Fruit fly (Drosophila melanogaster) whole organism, embryonic: ENCODE data around the gene Mco4.
A peak's percentile ranks its signal among the peaks of the same experiment; 100 is the strongest.

Source experiments
- BtbVII ChIP-seq: fragments of 200-800 bp; sonication (Bioruptor generic); optimal IDR thresholded peaks from 3 replicates; lab custom pipeline; 2017; ENCODE audit warnings: missing biosample characterization, mild to moderate bottlenecking, missing genetic modification characterization
- CG10431 ChIP-seq: fragments of 200-800 bp; sonication (Bioruptor generic); optimal IDR thresholded peaks from 3 replicates; lab custom pipeline; 2018; ENCODE audit warnings: missing biosample characterization, mild to moderate bottlenecking, missing genetic modification characterization
- CG10565 ChIP-seq: fragments of 200-800 bp; sonication (Bioruptor generic); optimal IDR thresholded peaks from 3 replicates; lab custom pipeline; 2016; ENCODE audit warnings: missing biosample characterization, mild to moderate bottlenecking, missing genetic modification characterization
- CG10979 ChIP-seq: fragments of 200-800 bp; sonication (Bioruptor generic); optimal IDR thresholded peaks from 2 replicates; lab custom pipeline; 2018; ENCODE audit warnings: missing biosample characterization, mild to moderate bottlenecking, missing genetic modification characterization, moderate library complexity
- CG11723 ChIP-seq: fragments of 200-800 bp; sonication (Bioruptor generic); optimal IDR thresholded peaks from 2 replicates; lab custom pipeline; 2017; ENCODE audit warnings: missing biosample characterization, mild to moderate bottlenecking, missing genetic modification characterization
- CG12659 ChIP-seq: fragments of 200-800 bp; sonication (Bioruptor generic); optimal IDR thresholded peaks from 3 replicates; lab custom pipeline; 2017; ENCODE audit warnings: mild to moderate bottlenecking, missing biosample characterization, missing genetic modification reagents, missing genetic modification characterization
- CG12769 ChIP-seq: fragments of 200-800 bp; sonication (Bioruptor generic); optimal IDR thresholded peaks from 2 replicates; lab custom pipeline; 2019; ENCODE audit warnings: missing biosample characterization, mild to moderate bottlenecking, missing genetic modification characterization, moderate library complexity
- CG12942 ChIP-seq: fragments of 200-800 bp; sonication (Bioruptor generic); optimal IDR thresholded peaks from 3 replicates; lab custom pipeline; 2016; ENCODE audit warnings: missing biosample characterization, missing genetic modification characterization
- CG13287 ChIP-seq: fragments of 200-800 bp; sonication (Bioruptor generic); IDR thresholded peaks from 2 replicates; pipeline ENCODE4 v1.3.6; 2022; ENCODE audit warnings: missing biosample characterization, missing genetic modification characterization; ENCODE audit not compliant: partially characterized antibody
- CG13424 ChIP-seq: fragments of 200-800 bp; sonication (Bioruptor generic); optimal IDR thresholded peaks from 2 replicates; lab custom pipeline; 2019; ENCODE audit warnings: missing biosample characterization, mild to moderate bottlenecking, missing genetic modification characterization, moderate library complexity
- CG15073 ChIP-seq: fragments of 200-800 bp; sonication (Bioruptor generic); optimal IDR thresholded peaks from 2 replicates; lab custom pipeline; 2016; ENCODE audit warnings: missing biosample characterization, missing genetic modification characterization
- CG15479 ChIP-seq: fragments of 200-800 bp; sonication (Bioruptor generic); optimal IDR thresholded peaks from 3 replicates; lab custom pipeline; 2019; ENCODE audit warnings: missing biosample characterization, mild to moderate bottlenecking, missing genetic modification characterization, moderate library complexity
- CG15514 ChIP-seq: fragments of 200-800 bp; sonication (Bioruptor generic); optimal IDR thresholded peaks from 3 replicates; lab custom pipeline; 2017; ENCODE audit warnings: missing biosample characterization, missing genetic modification characterization, mild to moderate bottlenecking, moderate library complexity, missing genetic modification reagents
- CG16863 ChIP-seq: fragments of 200-800 bp; sonication (Bioruptor generic); optimal IDR thresholded peaks from 3 replicates; lab custom pipeline; 2016; ENCODE audit warnings: missing biosample characterization, missing genetic modification characterization
- CG2678 ChIP-seq: fragments of 200-800 bp; sonication (Bioruptor generic); optimal IDR thresholded peaks from 3 replicates; lab custom pipeline; 2019; ENCODE audit warnings: missing biosample characterization, mild to moderate bottlenecking, missing genetic modification characterization, moderate library complexity
- CG32767 ChIP-seq: fragments of 200-800 bp; sonication (Bioruptor generic); IDR thresholded peaks from 2 replicates; pipeline ENCODE4 v1.3.6; 2022; ENCODE audit warnings: missing biosample characterization, missing genetic modification characterization
- CG33213 ChIP-seq: fragments of 200-800 bp; sonication (Bioruptor generic); optimal IDR thresholded peaks from 3 replicates; lab custom pipeline; 2016; ENCODE audit warnings: missing biosample characterization, missing genetic modification characterization
- CG3995 ChIP-seq: fragments of 200-800 bp; sonication (Bioruptor generic); optimal IDR thresholded peaks from 3 replicates; lab custom pipeline; 2016; ENCODE audit warnings: missing biosample characterization, missing genetic modification characterization
- CG4360 ChIP-seq: fragments of 200-800 bp; sonication (Bioruptor generic); IDR thresholded peaks from 2 replicates; pipeline ENCODE4 v1.3.6; 2022; ENCODE audit warnings: missing biosample characterization, missing genetic modification characterization
- CG6272 ChIP-seq: fragments of 200-800 bp; sonication (Bioruptor generic); IDR thresholded peaks from 2 replicates; pipeline ENCODE4 v1.3.6; 2022; ENCODE audit warnings: missing biosample characterization, missing genetic modification characterization
- CG6683 ChIP-seq: fragments of 200-800 bp; sonication (Bioruptor generic); optimal IDR thresholded peaks from 2 replicates; lab custom pipeline; 2017; ENCODE audit warnings: missing biosample characterization, mild to moderate bottlenecking, missing genetic modification characterization, missing genetic modification reagents
- CG8281 ChIP-seq: fragments of 200-800 bp; sonication (Bioruptor generic); optimal IDR thresholded peaks from 2 replicates; lab custom pipeline; 2018; ENCODE audit warnings: missing biosample characterization, mild to moderate bottlenecking, missing genetic modification characterization, moderate library complexity
- Deaf1 ChIP-seq: fragments of 200-800 bp; optimal IDR thresholded peaks from 3 replicates; lab custom pipeline; 2019; ENCODE audit warnings: missing biosample characterization, mild to moderate bottlenecking, missing genetic modification characterization, moderate library complexity
- Dip3 ChIP-seq: fragments of 200-800 bp; sonication (Bioruptor generic); optimal IDR thresholded peaks from 3 replicates; lab custom pipeline; 2016; ENCODE audit warnings: missing biosample characterization, missing genetic modification characterization
- HmgZ ChIP-seq: fragments of 200-800 bp; sonication (Bioruptor generic); optimal IDR thresholded peaks from 2 replicates; lab custom pipeline; 2018; ENCODE audit warnings: missing biosample characterization, mild to moderate bottlenecking, missing genetic modification characterization
- Hr3 ChIP-seq: fragments of 200-800 bp; sonication (Bioruptor generic); optimal IDR thresholded peaks from 3 replicates; lab custom pipeline; 2016; ENCODE audit warnings: missing biosample characterization, missing genetic modification characterization
- Nf-YA ChIP-seq: fragments of 200-800 bp; sonication (Bioruptor generic); IDR thresholded peaks from 2 replicates; pipeline ENCODE4 v1.3.6; 2022; ENCODE audit warnings: missing biosample characterization, missing genetic modification characterization
- NfI ChIP-seq: fragments of 200-800 bp; sonication (Bioruptor generic); optimal IDR thresholded peaks from 3 replicates; lab custom pipeline; 2018; ENCODE audit warnings: missing biosample characterization, mild to moderate bottlenecking, missing genetic modification characterization, moderate library complexity
- Pdp1 ChIP-seq, 2 experiments: fragments of 200-800 bp; sonication (Bioruptor generic); optimal IDR thresholded peaks; 3 replicates each; lab custom pipeline; 2016; ENCODE audit warnings: missing biosample characterization in 2 of 2, missing genetic modification characterization in 2 of 2, mild to moderate bottlenecking in 1 of 2, moderate library complexity in 1 of 2
- Ptx1 ChIP-seq: fragments of 200-800 bp; sonication (Bioruptor generic); IDR thresholded peaks from 2 replicates; pipeline ENCODE4 v1.3.6; 2022; ENCODE audit warnings: missing biosample characterization, missing genetic modification characterization
- Xrp1 ChIP-seq: fragments of 200-800 bp; sonication (Bioruptor generic); IDR thresholded peaks from 2 replicates; pipeline ENCODE4 v1.3.6; 2022; ENCODE audit warnings: missing biosample characterization, missing genetic modification characterization
- al ChIP-seq: fragments of 200-800 bp; sonication (Bioruptor generic); IDR thresholded peaks from 2 replicates; pipeline ENCODE4 v1.3.6; 2022; ENCODE audit warnings: missing biosample characterization, missing genetic modification characterization
- aop ChIP-seq: fragments of 200-800 bp; sonication (Bioruptor generic); IDR thresholded peaks from 2 replicates; pipeline ENCODE4 v1.3.6; 2022; ENCODE audit warnings: missing biosample characterization, missing genetic modification characterization
- bab2 ChIP-seq: fragments of 200-800 bp; sonication (Bioruptor generic); optimal IDR thresholded peaks from 2 replicates; lab custom pipeline; 2016; ENCODE audit warnings: missing biosample characterization, missing genetic modification characterization
- bcd ChIP-seq: fragments of 200-800 bp; sonication (Bioruptor generic); optimal IDR thresholded peaks from 2 replicates; lab custom pipeline; 2017; ENCODE audit warnings: missing biosample characterization, mild to moderate bottlenecking, missing genetic modification characterization
- cad ChIP-seq: fragments of >200 bp; optimal IDR thresholded peaks from 2 replicates; lab custom pipeline; 2017; ENCODE audit warnings: missing biosample characterization, missing genetic modification characterization
- dan ChIP-seq: fragments of 200-800 bp; sonication (Bioruptor generic); IDR thresholded peaks from 2 replicates; pipeline ENCODE4 v1.3.6; 2022; ENCODE audit warnings: missing biosample characterization, missing genetic modification characterization
- dati ChIP-seq: fragments of 200-800 bp; sonication (Bioruptor generic); IDR thresholded peaks from 2 replicates; pipeline ENCODE4 v1.3.6; 2022; ENCODE audit warnings: missing biosample characterization, missing genetic modification characterization
- jigr1 ChIP-seq: fragments of 200-800 bp; sonication (Bioruptor generic); IDR thresholded peaks from 3 replicates; pipeline ENCODE4 v1.3.6; 2022; ENCODE audit warnings: missing biosample characterization, missing genetic modification characterization
- kni ChIP-seq: fragments of 200-800 bp; sonication (Bioruptor generic); optimal IDR thresholded peaks from 3 replicates; lab custom pipeline; 2017; ENCODE audit warnings: mild to moderate bottlenecking, missing biosample characterization, missing genetic modification reagents, missing genetic modification characterization
- lov ChIP-seq, 2 experiments: fragments of 200-800 bp in 1 of 2; fragments of >200 bp in 1 of 2; sonication (Bioruptor generic) in 1 of 2; IDR thresholded peaks in 1 of 2; optimal IDR thresholded peaks in 1 of 2; 2 replicates in 1 of 2; 3 replicates in 1 of 2; pipeline versions ENCODE4 v1.3.6 to Lab custom; 2017 to 2022; ENCODE audit warnings: missing biosample characterization in 1 of 2, missing genetic modification characterization in 1 of 2
- nmo ChIP-seq: fragments of 200-800 bp; sonication (Bioruptor generic); optimal IDR thresholded peaks from 2 replicates; lab custom pipeline; 2018; ENCODE audit warnings: missing biosample characterization, mild to moderate bottlenecking, missing genetic modification characterization, moderate library complexity
- oc ChIP-seq: fragments of 200-800 bp; sonication (Bioruptor generic); optimal IDR thresholded peaks from 2 replicates; lab custom pipeline; 2018; ENCODE audit warnings: missing biosample characterization, mild to moderate bottlenecking, missing genetic modification characterization, moderate library complexity
- pros ChIP-seq: fragments of 200-800 bp; sonication (Bioruptor generic); optimal IDR thresholded peaks from 3 replicates; lab custom pipeline; 2019; ENCODE audit warnings: missing biosample characterization, mild to moderate bottlenecking, missing genetic modification characterization, moderate library complexity
- pum ChIP-seq: fragments of 200-800 bp; sonication (Bioruptor generic); optimal IDR thresholded peaks from 2 replicates; lab custom pipeline; 2016; ENCODE audit warnings: missing biosample characterization, missing genetic modification characterization
- sens ChIP-seq: fragments of 200-800 bp; sonication (Bioruptor generic); peaks from one replicate; lab custom pipeline; 2016; ENCODE audit warnings: missing biosample characterization, missing genetic modification characterization
- sr ChIP-seq: fragments of 200-800 bp; sonication (Bioruptor generic); IDR thresholded peaks from 3 replicates; pipeline ENCODE4 v1.3.6; 2022; ENCODE audit warnings: missing biosample characterization, missing genetic modification characterization
- stwl ChIP-seq: fragments of 200-800 bp; sonication (Bioruptor generic); optimal IDR thresholded peaks from 3 replicates; lab custom pipeline; 2018; ENCODE audit warnings: missing biosample characterization, mild to moderate bottlenecking, missing genetic modification characterization, moderate library complexity
- vvl ChIP-seq: fragments of 200-800 bp; sonication (Bioruptor generic); IDR thresholded peaks from 2 replicates; pipeline ENCODE4 v1.3.6; 2022; ENCODE audit warnings: missing biosample characterization, missing genetic modification characterization
- wor ChIP-seq: fragments of 200-800 bp; sonication (Bioruptor generic); IDR thresholded peaks from 2 replicates; pipeline ENCODE4 v1.3.6; 2022; ENCODE audit warnings: missing biosample characterization, missing genetic modification characterization
- zfh2 ChIP-seq: fragments of 200-800 bp; sonication (Bioruptor generic); optimal IDR thresholded peaks from 2 replicates; lab custom pipeline; 2016; ENCODE audit warnings: missing biosample characterization, missing genetic modification characterization

The Mco4 gene

DNA sequence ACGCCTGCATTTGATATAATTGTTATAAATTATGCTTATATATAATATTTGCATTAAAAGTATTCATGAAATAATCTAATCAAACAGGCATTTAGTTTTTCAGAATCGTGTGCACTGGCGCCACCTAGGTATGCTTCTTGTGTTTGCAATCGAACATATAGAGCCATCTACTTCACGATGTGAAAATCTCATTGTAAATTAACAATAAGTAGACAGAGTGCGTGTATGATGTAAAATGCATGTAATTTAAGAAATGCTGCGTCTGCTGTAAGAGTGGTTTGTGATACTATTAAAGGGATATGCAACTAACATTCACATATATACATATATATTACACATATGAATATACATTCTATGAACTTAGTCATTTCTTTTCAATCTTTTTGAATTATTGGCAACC is 35.7 kb downstream of the Mco4 start (continued):
- TF ChIP-seq dati (GFP tag; lab: Robert Waterston, UW), result no peak
- TF ChIP-seq CG15073 (GFP tag; lab: Kevin White, UChicago), result no peak
- TF ChIP-seq lov (optimal IDR thresholded peaks at IDR 0.05; lab: Kevin White, UChicago), result no peak
- TF ChIP-seq lov (GFP tag; IDR thresholded peaks at IDR 0.05; lab: Robert Waterston, UW), result no peak
- TF ChIP-seq wor (GFP tag; lab: Robert Waterston, UW), result no peak
- no peak for TF ChIP-seq Pdp1 (GFP tag; optimal IDR thresholded peaks at IDR 0.05; lab: Kevin White, UChicago)
- TF ChIP-seq CG4360 (GFP tag; lab: Robert Waterston, UW), result no peak
- no peak for TF ChIP-seq jigr1 (GFP tag; lab: Robert Waterston, UW)
- TF ChIP-seq sr, result no peak
- TF ChIP-seq bab2, result peak; percentile 3
- TF ChIP-seq CG8281 (tag; lab: Kevin White, UChicago), result no peak
- peak; percentile 29 for TF ChIP-seq CG12942 (GFP tag; lab: Kevin White, UChicago)
- TF ChIP-seq NfI (GFP tag; lab: Kevin White, UChicago), result peak; percentile 22
- TF ChIP-seq CG33213, result peak; percentile 10
- no peak for TF ChIP-seq kni
- TF ChIP-seq CG12769 (tag; lab: Kevin White, UChicago), result peak; percentile 31
- no peak for TF ChIP-seq al (GFP tag; lab: Robert Waterston, UW)
- no peak for TF ChIP-seq CG6683 (GFP tag; lab: Kevin White, UChicago)
- no peak for TF ChIP-seq pros
- TF ChIP-seq BtbVII (GFP tag; lab: Kevin White, UChicago), result no peak
- no peak for TF ChIP-seq CG6272 (GFP tag; lab: Robert Waterston, UW)
- peak; percentile 76 for TF ChIP-seq HmgZ (tag; lab: Kevin White, UChicago)
- no peak for TF ChIP-seq Nf-YA (GFP tag; lab: Robert Waterston, UW)
- peak; percentile 19 for TF ChIP-seq CG12659 (GFP tag; lab: Kevin White, UChicago)
- TF ChIP-seq Deaf1 (tag; lab: Kevin White, UChicago), result no peak
- TF ChIP-seq aop (GFP tag; lab: Robert Waterston, UW), result no peak
- TF ChIP-seq nmo (GFP tag; lab: Kevin White, UChicago), result peak; percentile 44
- peak; percentile 48; the same call in 1 of the 2 replicates for TF ChIP-seq Ptx1
- no peak for TF ChIP-seq oc
- no peak for TF ChIP-seq CG10431
- TF ChIP-seq CG16863 (GFP tag; lab: Kevin White, UChicago), result no peak
- peak; percentile 29 for TF ChIP-seq CG13424
- TF ChIP-seq pum (GFP tag; lab: Kevin White, UChicago), result no peak
- peak; percentile 62 for TF ChIP-seq sens (GFP tag; lab: Kevin White, UChicago)
- peak; percentile 11 for TF ChIP-seq CG15514 (GFP tag; lab: Kevin White, UChicago)
- no peak for TF ChIP-seq zfh2 (GFP tag; lab: Kevin White, UChicago)
- TF ChIP-seq dan (GFP tag; lab: Robert Waterston, UW), result no peak
- peak; percentile 14 for TF ChIP-seq bcd (GFP tag; lab: Kevin White, UChicago)
- TF ChIP-seq CG11723 (GFP tag; lab: Kevin White, UChicago), result no peak
- TF ChIP-seq Xrp1 (GFP tag; lab: Robert Waterston, UW), result no peak
- TF ChIP-seq CG15479 (GFP tag; lab: Kevin White, UChicago), result no peak
- no peak for TF ChIP-seq CG32767
- peak; percentile 41 for TF ChIP-seq CG10979 (tag; lab: Kevin White, UChicago)
- TF ChIP-seq Hr3 (GFP tag; lab: Kevin White, UChicago), result peak; percentile 19
- TF ChIP-seq CG2678 (tag; lab: Kevin White, UChicago), result peak; percentile 25
- TF ChIP-seq stwl (tag; lab: Kevin White, UChicago), result peak; percentile 31
- no peak for TF ChIP-seq cad (GFP tag; lab: Kevin White, UChicago)
- TF ChIP-seq Dip3, result no peak
- TF ChIP-seq CG3995, result no peak
- peak; percentile 10; the same call in 1 of the 2 replicates for TF ChIP-seq vvl (GFP tag; lab: Robert Waterston, UW)
- no peak for TF ChIP-seq CG13287 (GFP tag; lab: Robert Waterston, UW)
- no peak for TF ChIP-seq CG10565
